Fruit fly (Drosophila melanogaster): Measurements from ENCODE around the gene Got2.

Got2 gene

dm6 chr2L:1987434-1988191, at the start of gene Got2:
Gene Got2, minus strand, starts transcription at chr2L:1987758.
- TF ChIP-seq vri (GFP tag; optimal IDR thresholded peaks at IDR 0.05) (no peak), Ets96B (tag; optimal IDR thresholded peaks at IDR 0.05) (no peak), CG1621 (tag; optimal IDR thresholded peaks at IDR 0.05) (no peak), CG6163 (GFP tag; IDR thresholded peaks at IDR 0.05) (peak; percentile 19; the same call in 2 of the 3 replicates), Eip78C (GFP tag) (peak; percentile 56), cyc (GFP tag; optimal IDR thresholded peaks at IDR 0.05) (no peak), net (GFP tag; optimal IDR thresholded peaks at IDR 0.05) (no peak), CG15336 (GFP tag; IDR thresholded peaks at IDR 0.05) (no peak), Sox102F (GFP tag; optimal IDR thresholded peaks at IDR 0.05) (no peak), topi (GFP tag; optimal IDR thresholded peaks at IDR 0.05) (no peak), CG8632 (GFP tag; optimal IDR thresholded peaks at IDR 0.05) (no peak), CG3919 (GFP tag; optimal IDR thresholded peaks at IDR 0.05) (no peak), OdsH (GFP tag; optimal IDR thresholded peaks at IDR 0.05) (peak; percentile 45), Met (GFP tag; optimal IDR thresholded peaks at IDR 0.05) (peak; percentile 47), CG9139 (GFP tag; optimal IDR thresholded peaks at IDR 0.05) (peak; percentile 28), Blimp-1 (GFP tag; optimal IDR thresholded peaks at IDR 0.05) (no peak), lz (GFP tag; optimal IDR thresholded peaks at IDR 0.05) (no peak), Sox15 (GFP tag; optimal IDR thresholded peaks at IDR 0.05) (no peak), ss (GFP tag; optimal IDR thresholded peaks at IDR 0.05) (peak in 1 of 2 experiments; percentile 22), CG10631 (GFP tag; optimal IDR thresholded peaks at IDR 0.05) (peak; percentile 17), CG6808 (GFP tag; optimal IDR thresholded peaks at IDR 0.05) (no peak), CG4318 (GFP tag; optimal IDR thresholded peaks at IDR 0.05) (no peak), eg (GFP tag; IDR thresholded peaks at IDR 0.05) (no peak), CG3032 (tag; optimal IDR thresholded peaks at IDR 0.05) (no peak), CG6854 (GFP tag; optimal IDR thresholded peaks at IDR 0.05) (no peak), salr (GFP tag; optimal IDR thresholded peaks at IDR 0.05) (peak in 1 of 2 experiments; percentile 36), fd85E (GFP tag; optimal IDR thresholded peaks at IDR 0.05) (no peak), Hr4 (GFP tag; optimal IDR thresholded peaks at IDR 0.05) (no peak), Sox14 (GFP tag; optimal IDR thresholded peaks at IDR 0.05) (peak; percentile 64), CG31627 (GFP tag; optimal IDR thresholded peaks at IDR 0.05) (peak; percentile 1), Hr38 (GFP tag; optimal IDR thresholded peaks at IDR 0.05) (no peak), Eip93F (GFP tag; optimal IDR thresholded peaks at IDR 0.05) (peak; percentile 38), CG11902 (GFP tag; optimal IDR thresholded peaks at IDR 0.05) (no peak), dsx (GFP tag; optimal IDR thresholded peaks at IDR 0.05; ENCODE audit: poor library complexity, severe bottlenecking) (peak; percentile 22), achi (GFP tag; optimal IDR thresholded peaks at IDR 0.05) (peak; percentile 31), CG8319 (GFP tag; optimal IDR thresholded peaks at IDR 0.05) (no peak), acj6 (GFP tag; optimal IDR thresholded peaks at IDR 0.05) (no peak), svp (GFP tag) (peak; percentile 91), esn (GFP tag; optimal IDR thresholded peaks at IDR 0.05) (peak; percentile 4), CG11762 (GFP tag; optimal IDR thresholded peaks at IDR 0.05; ENCODE audit: insufficient read depth) (no peak), Hr39 (GFP tag; optimal IDR thresholded peaks at IDR 0.05) (peak; percentile 64), Lpt (GFP tag; optimal IDR thresholded peaks at IDR 0.05) (no peak), CG11294 (GFP tag; IDR thresholded peaks at IDR 0.05) (no peak), CG32006 (GFP tag; optimal IDR thresholded peaks at IDR 0.05) (peak; percentile 1), fkh (GFP tag; optimal IDR thresholded peaks at IDR 0.05) (no peak), Ets21C (GFP tag; optimal IDR thresholded peaks at IDR 0.05) (peak; percentile 33), CG16779 (tag; optimal IDR thresholded peaks at IDR 0.05) (no peak), Smox (GFP tag; optimal IDR thresholded peaks at IDR 0.05) (no peak), CG10669 (GFP tag; optimal IDR thresholded peaks at IDR 0.05) (no peak), CG8119 (GFP tag; IDR thresholded peaks at IDR 0.05) (no peak), Eip75B (GFP tag; optimal IDR thresholded peaks at IDR 0.05) (no peak)
